In the genomic region with DNA sequence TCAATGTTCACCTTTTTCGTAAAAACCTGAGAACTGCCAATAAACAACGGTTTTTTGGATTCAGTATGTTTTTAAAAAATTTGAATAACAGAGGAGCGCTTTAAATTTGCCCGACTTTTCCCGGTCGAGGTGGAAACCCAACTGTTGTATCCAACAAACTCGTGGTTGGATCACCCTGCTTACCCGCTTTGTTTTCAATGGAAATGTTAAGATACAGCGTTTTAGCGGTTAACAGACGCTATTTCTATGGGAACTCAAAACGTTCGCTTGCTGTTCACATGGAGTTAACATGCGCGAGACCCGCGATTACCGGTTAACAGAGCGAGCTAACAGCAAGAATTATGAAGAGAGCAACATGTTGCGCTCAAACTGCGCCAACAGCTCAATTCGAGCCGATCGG, we compare ENCODE assay signal across 1 fruit fly cellular context.
TF ChIP-seq lines count a peak whose summit lies in the region.

cv-c (minus strand) TSS at position 145 of the 400 bp plus-strand sequence.

TF ChIP-seq in whole organism, embryonic, 481 proteins besides CTCF, POLR2A, EP300 and RAD21 (continued from another document):
- TF ChIP-seq CG9932 (GFP tag; IDR thresholded peaks at IDR 0.05; lab: Robert Waterston, UW) = no peak
- no peak for TF ChIP-seq Sry-β (GFP tag; optimal IDR thresholded peaks at IDR 0.05; lab: Kevin White, UChicago)
- 0 out of 2 replicates have a peak, but pooled peaks have one; percentile 21 for TF ChIP-seq ato (GFP tag; IDR thresholded peaks at IDR 0.05; lab: Robert Waterston, UW; ENCODE audit: partially characterized antibody)
- TF ChIP-seq mld (GFP tag; IDR thresholded peaks at IDR 0.05; lab: Robert Waterston, UW; ENCODE audit: partially characterized antibody) = peak; percentile 12; the same call in 1 of the 3 replicates
- TF ChIP-seq lilli (GFP tag; optimal IDR thresholded peaks at IDR 0.05; lab: Kevin White, UChicago) = no peak
- TF ChIP-seq ewg (GFP tag; optimal IDR thresholded peaks at IDR 0.05; lab: Kevin White, UChicago) = no peak
- no peak for TF ChIP-seq bigmax (GFP tag; optimal IDR thresholded peaks at IDR 0.05; lab: Kevin White, UChicago)
- peak in 1 of 2 experiments; percentile 11 for TF ChIP-seq Pdp1 (GFP tag; optimal IDR thresholded peaks at IDR 0.05; lab: Kevin White, UChicago)
- no peak for TF ChIP-seq CG18011 (GFP tag; optimal IDR thresholded peaks at IDR 0.05; lab: Kevin White, UChicago)
- no peak for TF ChIP-seq CG16815 (GFP tag; optimal IDR thresholded peaks at IDR 0.05; lab: Kevin White, UChicago)
- TF ChIP-seq CG5953 (GFP tag; IDR thresholded peaks at IDR 0.05; lab: Robert Waterston, UW) = no peak
- TF ChIP-seq CG9817 (tag; optimal IDR thresholded peaks at IDR 0.05; lab: Kevin White, UChicago) = no peak
- no peak for TF ChIP-seq HmgZ (tag; optimal IDR thresholded peaks at IDR 0.05; lab: Kevin White, UChicago)
- TF ChIP-seq CG11504 (tag; optimal IDR thresholded peaks at IDR 0.05; lab: Kevin White, UChicago) = peak; percentile 38
- no peak for TF ChIP-seq Sox102F (GFP tag; optimal IDR thresholded peaks at IDR 0.05; lab: Kevin White, UChicago)
- peak; percentile 56; the same call in 1 of the 2 replicates for TF ChIP-seq vvl (GFP tag; IDR thresholded peaks at IDR 0.05; lab: Robert Waterston, UW)
- TF ChIP-seq CG11696 (GFP tag; IDR thresholded peaks at IDR 0.05; lab: Robert Waterston, UW) = no peak
- TF ChIP-seq PHDP (tag; optimal IDR thresholded peaks at IDR 0.05; lab: Kevin White, UChicago) = peak; percentile 1
- peak; percentile 99 for TF ChIP-seq Jarid2 (GFP tag; optimal IDR thresholded peaks at IDR 0.05; lab: Kevin White, UChicago)
- no peak for TF ChIP-seq CG8944 (GFP tag; optimal IDR thresholded peaks at IDR 0.05; lab: Kevin White, UChicago)
- no peak for TF ChIP-seq slbo (GFP tag; IDR thresholded peaks at IDR 0.05; lab: Robert Waterston, UW)
- no peak for TF ChIP-seq luna (GFP tag; optimal IDR thresholded peaks at IDR 0.05; lab: Kevin White, UChicago)
- no peak for TF ChIP-seq CG6813 (GFP tag; optimal IDR thresholded peaks at IDR 0.05; lab: Kevin White, UChicago)
- TF ChIP-seq dan (GFP tag; IDR thresholded peaks at IDR 0.05; lab: Robert Waterston, UW) = no peak
- TF ChIP-seq CG14050 (GFP tag; IDR thresholded peaks at IDR 0.05; lab: Robert Waterston, UW) = no peak
- TF ChIP-seq so (GFP tag; IDR thresholded peaks at IDR 0.05; lab: Robert Waterston, UW) = 0 out of 3 replicates have a peak, but pooled peaks have one; percentile 53
- TF ChIP-seq lola (GFP tag; optimal IDR thresholded peaks at IDR 0.05; lab: Kevin White, UChicago) = no peak
- no peak for TF ChIP-seq CG7786 (GFP tag; optimal IDR thresholded peaks at IDR 0.05; lab: Kevin White, UChicago)
- TF ChIP-seq Meics (GFP tag; optimal IDR thresholded peaks at IDR 0.05; lab: Kevin White, UChicago) = no peak
- no peak for TF ChIP-seq psq (GFP tag; optimal IDR thresholded peaks at IDR 0.05; lab: Kevin White, UChicago)
